Worm (Caenorhabditis elegans): Measurements from ENCODE around the gene C30B5.6.

- TF ChIP-seq W03F9.2 (tag; optimal IDR thresholded peaks at IDR 0.05), result no peak
- TF ChIP-seq him-1 (tag; optimal IDR thresholded peaks at IDR 0.05), result no peak
Observed at ce11 chrII:6256024-6256423, 33.6 kb upstream of the C30B5.6 start, which contains the start of gene F13H8.5.

Measured in whole organism, L4/young adult.